Worm (Caenorhabditis elegans) whole organism, L3 larva: ENCODE measurements around the gene sru-8.

Experiments used
- R02D3.7 ChIP-seq: fragments of 150-350 bp; optimal IDR thresholded peaks from 2 replicates; lab custom pipeline; 2014; ENCODE audit warnings: missing biosample characterization, missing genetic modification characterization
- ZK546.5 ChIP-seq: sonication (generic microtip); optimal IDR thresholded peaks from 2 replicates; lab custom pipeline; 2017; ENCODE audit warnings: missing biosample characterization, missing genetic modification characterization
- aly-2 ChIP-seq: fragments of 150-350 bp; optimal IDR thresholded peaks from 2 replicates; lab custom pipeline; 2014; ENCODE audit warnings: missing biosample characterization, missing genetic modification characterization
- ceh-28 ChIP-seq: fragments of 150-350 bp; optimal IDR thresholded peaks from 2 replicates; lab custom pipeline; 2014; ENCODE audit warnings: missing biosample characterization, missing genetic modification reagents, missing genetic modification characterization
- ceh-82 ChIP-seq: fragments of 150-350 bp; optimal IDR thresholded peaks from 2 replicates; lab custom pipeline; 2014; ENCODE audit warnings: missing biosample characterization, missing genetic modification characterization
- ceh-9 ChIP-seq: sonication (generic microtip); optimal IDR thresholded peaks from 2 replicates; lab custom pipeline; 2018; ENCODE audit warnings: missing biosample characterization, missing genetic modification characterization
- egl-27 ChIP-seq: sonication (generic microtip); optimal IDR thresholded peaks from 4 replicates; lab custom pipeline; 2017; ENCODE audit warnings: missing biosample characterization, missing genetic modification reagents, missing genetic modification characterization
- egl-5 ChIP-seq: fragments of 150-350 bp; optimal IDR thresholded peaks from 2 replicates; lab custom pipeline; 2017; ENCODE audit warnings: missing biosample characterization, missing genetic modification reagents, missing genetic modification characterization, inconsistent platforms
- elt-1 ChIP-seq: fragments of 150-350 bp; optimal IDR thresholded peaks from 2 replicates; lab custom pipeline; 2014; ENCODE audit warnings: missing biosample characterization, missing genetic modification characterization
- elt-2 ChIP-seq: sonication (generic microtip); optimal IDR thresholded peaks from 2 replicates; lab custom pipeline; 2016; ENCODE audit warnings: missing genetic modification reagents, mild to moderate bottlenecking, missing genetic modification characterization, missing compliant biosample characterization
- elt-3 ChIP-seq, 3 experiments: fragments of 150-350 bp in 1 of 3; sonication (generic microtip) in 2 of 3; optimal IDR thresholded peaks; 2 replicates in 2 of 3; 4 replicates in 1 of 3; lab custom pipeline; 2014 to 2017; ENCODE audit warnings: missing biosample characterization in 3 of 3, missing genetic modification characterization in 3 of 3
- eor-1 ChIP-seq, 2 experiments: fragments of 150-350 bp; optimal IDR thresholded peaks; 2 replicates each; lab custom pipeline; 2014 to 2018; ENCODE audit warnings: missing biosample characterization in 2 of 2, missing genetic modification characterization in 2 of 2
- fkh-10 ChIP-seq: sonication (generic microtip); optimal IDR thresholded peaks from 2 replicates; lab custom pipeline; 2017; ENCODE audit warnings: missing biosample characterization, missing genetic modification reagents, missing genetic modification characterization
- fkh-2 ChIP-seq: fragments of 150-350 bp; optimal IDR thresholded peaks from 2 replicates; lab custom pipeline; 2014; ENCODE audit warnings: missing biosample characterization, missing genetic modification reagents, missing genetic modification characterization
- hmg-11 ChIP-seq: sonication (generic microtip); optimal IDR thresholded peaks from 2 replicates; lab custom pipeline; 2016; ENCODE audit warnings: missing genetic modification characterization, missing compliant biosample characterization
- lin-39 ChIP-seq: fragments of 150-350 bp; optimal IDR thresholded peaks from 2 replicates; lab custom pipeline; 2018; ENCODE audit warnings: missing biosample characterization, missing genetic modification reagents, missing genetic modification characterization
- lsy-12 ChIP-seq: sonication (generic microtip); optimal IDR thresholded peaks from 2 replicates; lab custom pipeline; 2016; ENCODE audit warnings: mild to moderate bottlenecking, missing genetic modification characterization, missing compliant biosample characterization
- mdl-1 ChIP-seq: fragments of 150-350 bp; optimal IDR thresholded peaks from 2 replicates; lab custom pipeline; 2014; ENCODE audit warnings: missing biosample characterization, missing genetic modification characterization
- mml-1 ChIP-seq: fragments of 150-350 bp; sonication (generic microtip); optimal IDR thresholded peaks from 3 replicates; lab custom pipeline; 2014; ENCODE audit warnings: missing biosample characterization, missing genetic modification characterization
- nfya-1 ChIP-seq: sonication (generic microtip); optimal IDR thresholded peaks from 2 replicates; lab custom pipeline; 2017; ENCODE audit warnings: missing genetic modification characterization, mild to moderate bottlenecking, missing compliant biosample characterization, antibody characterized with exemption, moderate library complexity; ENCODE audit not compliant: insufficient read depth
- nhr-11 ChIP-seq: fragments of 150-350 bp; optimal IDR thresholded peaks from 2 replicates; lab custom pipeline; 2014; ENCODE audit warnings: missing biosample characterization, missing genetic modification characterization
- nhr-12 ChIP-seq: fragments of 150-350 bp; optimal IDR thresholded peaks from 2 replicates; lab custom pipeline; 2014; ENCODE audit warnings: missing biosample characterization, missing genetic modification characterization
- nhr-23 ChIP-seq: fragments of 150-350 bp; optimal IDR thresholded peaks from 2 replicates; lab custom pipeline; 2014; ENCODE audit warnings: missing biosample characterization, missing genetic modification reagents, missing genetic modification characterization
- nhr-237 ChIP-seq: fragments of 150-350 bp; optimal IDR thresholded peaks from 2 replicates; lab custom pipeline; 2014; ENCODE audit warnings: missing biosample characterization, missing genetic modification characterization
- nhr-25 ChIP-seq: sonication (generic microtip); optimal IDR thresholded peaks from 2 replicates; lab custom pipeline; 2017; ENCODE audit warnings: missing biosample characterization, missing genetic modification characterization
- nhr-43 ChIP-seq: sonication (generic microtip); optimal IDR thresholded peaks from 2 replicates; lab custom pipeline; 2016; ENCODE audit warnings: mild to moderate bottlenecking, missing genetic modification characterization, missing compliant biosample characterization; ENCODE audit not compliant: poor library complexity, severe bottlenecking
- nhr-67 ChIP-seq: fragments of 150-350 bp; optimal IDR thresholded peaks from 2 replicates; lab custom pipeline; 2014; ENCODE audit warnings: missing biosample characterization, missing genetic modification characterization
- nhr-76 ChIP-seq: fragments of 150-350 bp; sonication (generic microtip); optimal IDR thresholded peaks from 5 replicates; lab custom pipeline; 2014; ENCODE audit warnings: missing biosample characterization, missing genetic modification characterization
- pha-4 ChIP-seq: fragments of 150-350 bp; optimal IDR thresholded peaks from 2 replicates; lab custom pipeline; 2014; ENCODE audit warnings: missing biosample characterization, missing genetic modification reagents, missing genetic modification characterization
- pqm-1 ChIP-seq: fragments of 150-350 bp; optimal IDR thresholded peaks from 2 replicates; lab custom pipeline; 2017; ENCODE audit warnings: missing biosample characterization, missing genetic modification characterization, inconsistent platforms
- sea-2 ChIP-seq: fragments of 150-350 bp; sonication (generic microtip); optimal IDR thresholded peaks from 4 replicates; lab custom pipeline; 2014; ENCODE audit warnings: missing biosample characterization, missing genetic modification reagents, missing genetic modification characterization
- skn-1 ChIP-seq: fragments of 150-350 bp; optimal IDR thresholded peaks from 2 replicates; lab custom pipeline; 2014; ENCODE audit warnings: missing biosample characterization, missing genetic modification characterization
- snpc-4 ChIP-seq: fragments of 150-350 bp; optimal IDR thresholded peaks from 2 replicates; lab custom pipeline; 2014; ENCODE audit warnings: missing biosample characterization, missing genetic modification characterization
- tbx-2 ChIP-seq: sonication (generic microtip); optimal IDR thresholded peaks from 2 replicates; lab custom pipeline; 2016; ENCODE audit warnings: mild to moderate bottlenecking, missing genetic modification characterization, missing compliant biosample characterization
- unc-39 ChIP-seq: sonication (generic microtip); optimal IDR thresholded peaks from 4 replicates; lab custom pipeline; 2017; ENCODE audit warnings: missing biosample characterization, missing genetic modification characterization
- unc-62 ChIP-seq: fragments of 150-350 bp; sonication (generic microtip); optimal IDR thresholded peaks from 4 replicates; lab custom pipeline; 2014; ENCODE audit warnings: missing biosample characterization, missing genetic modification reagents, missing genetic modification characterization
- zag-1 ChIP-seq: fragments of 150-350 bp; optimal IDR thresholded peaks from 2 replicates; lab custom pipeline; 2014; ENCODE audit warnings: missing biosample characterization, missing genetic modification characterization
- ztf-11 ChIP-seq: fragments of 150-350 bp; optimal IDR thresholded peaks from 2 replicates; lab custom pipeline; 2014; ENCODE audit warnings: missing biosample characterization, missing genetic modification characterization
- ztf-4 ChIP-seq: fragments of 150-350 bp; optimal IDR thresholded peaks from 2 replicates; lab custom pipeline; 2014; ENCODE audit warnings: missing biosample characterization, missing genetic modification characterization

Gene sru-8

ce11 chrV:9837679-9838078 is 6.0 kb upstream of the sru-8 start, which contains the start of gene srsx-21:
Gene srsx-21 (plus strand): TSS chrV:9837979.
- TF ChIP-seq hmg-11 = no peak
- no peak for TF ChIP-seq sea-2 (GFP tag; lab: Kevin White, UChicago)
- TF ChIP-seq ztf-11 (tag; lab: Kevin White, UChicago) = no peak
- TF ChIP-seq elt-3 (tag; optimal IDR thresholded peaks at IDR 0.05; lab: Kevin White, UChicago) = no peak
- TF ChIP-seq nhr-12 (tag; lab: Kevin White, UChicago) = no peak
- TF ChIP-seq ZK546.5 = no peak
- TF ChIP-seq pha-4 (tag; lab: Kevin White, UChicago) = no peak
- no peak for TF ChIP-seq tbx-2 (tag; lab: Kevin White, UChicago)
- TF ChIP-seq fkh-2 (tag; lab: Kevin White, UChicago) = no peak
- no peak for TF ChIP-seq fkh-10
- TF ChIP-seq lin-39 = no peak
- no peak for TF ChIP-seq nhr-25 (tag; lab: Kevin White, UChicago)
- no peak for TF ChIP-seq nhr-67 (tag; lab: Kevin White, UChicago)
- no peak for TF ChIP-seq aly-2
- TF ChIP-seq nhr-11 (tag; lab: Kevin White, UChicago) = no peak
- no peak for TF ChIP-seq zag-1 (tag; lab: Kevin White, UChicago)
- TF ChIP-seq unc-39 (tag; lab: Kevin White, UChicago) = no peak
- no peak for TF ChIP-seq eor-1 (tag; optimal IDR thresholded peaks at IDR 0.05; lab: Kevin White, UChicago)
- TF ChIP-seq unc-62 (GFP tag; lab: Kevin White, UChicago) = no peak
- no peak for TF ChIP-seq R02D3.7 (tag; lab: Kevin White, UChicago)

- TF ChIP-seq lsy-12 (tag; lab: Kevin White, UChicago) (no peak), nhr-43 (tag; lab: Kevin White, UChicago) (no peak), ceh-82 (tag; lab: Kevin White, UChicago) (no peak), mdl-1 (tag; lab: Kevin White, UChicago) (no peak), elt-2 (tag; lab: Kevin White, UChicago) (no peak), ztf-4 (tag; lab: Kevin White, UChicago) (no peak), nhr-67 (tag; lab: Kevin White, UChicago) (no peak)
Measured at ce11 chrV:9841376-9841775, 2.3 kb upstream of the sru-8 start, which contains the start of gene sru-36. Gene sru-36 (plus strand): TSS chrV:9841676.

- TF ChIP-seq eor-1 (tag; optimal IDR thresholded peaks at IDR 0.05; lab: Kevin White, UChicago) (no peak), nfya-1 (tag; lab: Kevin White, UChicago) (no peak), pqm-1 (no peak), ztf-4 (tag; lab: Kevin White, UChicago) (no peak), elt-1 (tag; lab: Kevin White, UChicago) (no peak), hmg-11 (no peak), mml-1 (tag; lab: Kevin White, UChicago) (no peak), pha-4 (tag; lab: Kevin White, UChicago) (no peak), lsy-12 (tag; lab: Kevin White, UChicago) (no peak), ceh-9 (no peak), egl-27 (tag; lab: Kevin White, UChicago) (no peak)
Measured at ce11 chrV:9848576-9848975, 4.9 kb downstream of the sru-8 start.

ce11 chrV:9853801-9854200 is 10.1 kb downstream of the sru-8 start:
- peak; percentile 10 for TF ChIP-seq hmg-11
- TF ChIP-seq lin-39 = peak; percentile 44
- no peak for TF ChIP-seq elt-1 (tag; lab: Kevin White, UChicago)

ce11 chrV:9855920-9856852 is 12.5 kb downstream of the sru-8 start:
- TF ChIP-seq nfya-1 (tag; lab: Kevin White, UChicago) (peak; percentile 54), fkh-2 (tag; lab: Kevin White, UChicago) (no peak), hmg-11 (peak; percentile 69), mml-1 (tag; lab: Kevin White, UChicago) (no peak), nhr-12 (tag; lab: Kevin White, UChicago) (no peak), ceh-28 (tag; lab: Kevin White, UChicago) (no peak), snpc-4 (no peak), elt-1 (tag; lab: Kevin White, UChicago) (no peak), ZK546.5 (no peak), nhr-76 (no peak), pqm-1 (peak; percentile 18), nhr-23 (tag; lab: Kevin White, UChicago) (peak; percentile 8), elt-3 (tag; optimal IDR thresholded peaks at IDR 0.05; lab: Kevin White, UChicago) (no peak), nhr-237 (tag; lab: Kevin White, UChicago) (no peak), skn-1 (tag; lab: Kevin White, UChicago) (no peak), R02D3.7 (tag; lab: Kevin White, UChicago) (no peak), pha-4 (tag; lab: Kevin White, UChicago) (peak; percentile 29), egl-5 (no peak)
- TF ChIP-seq, all 47 proteins: peak for 5
